Fruit fly (Drosophila melanogaster) whole organism, wandering third instar larva: ENCODE measurements around the gene CG5697.

Experiments
- Abd-B ChIP-seq: fragments of >200 bp; optimal IDR thresholded peaks from 2 replicates; lab custom pipeline; 2017; ENCODE audit warnings: missing biosample characterization, missing genetic modification characterization
- CG32264 ChIP-seq: fragments of 200-800 bp; sonication (Bioruptor generic); optimal IDR thresholded peaks from 2 replicates; lab custom pipeline; 2016; ENCODE audit warnings: missing biosample characterization, missing genetic modification characterization
- CG9705 ChIP-seq: fragments of 200-800 bp; sonication (Bioruptor generic); optimal IDR thresholded peaks from 2 replicates; lab custom pipeline; 2018; ENCODE audit warnings: missing biosample characterization, mild to moderate bottlenecking, missing genetic modification characterization
- CrebA ChIP-seq: fragments of 200-800 bp; sonication (Bioruptor generic); optimal IDR thresholded peaks from 2 replicates; lab custom pipeline; 2016; ENCODE audit warnings: missing biosample characterization, mild to moderate bottlenecking, missing genetic modification characterization, borderline replicate concordance
- Dfd ChIP-seq: fragments of >200 bp; optimal IDR thresholded peaks from 2 replicates; lab custom pipeline; 2017; ENCODE audit warnings: missing biosample characterization, missing genetic modification characterization
- Dif ChIP-seq: fragments of 200-275, 200-300 bp; sonication (Bioruptor generic); optimal IDR thresholded peaks from 2 replicates; lab custom pipeline; 2018; ENCODE audit warnings: missing biosample characterization, missing genetic modification characterization; ENCODE audit not compliant: partially characterized antibody
- GATAd ChIP-seq: sonication (Bioruptor generic); optimal IDR thresholded peaks from 2 replicates; lab custom pipeline; 2016; ENCODE audit warnings: missing biosample characterization, missing genetic modification characterization
- HLH106 ChIP-seq: fragments of 200-800 bp; optimal IDR thresholded peaks from 3 replicates; lab custom pipeline; 2019; ENCODE audit warnings: missing biosample characterization, mild to moderate bottlenecking, missing genetic modification characterization, moderate library complexity
- Hnf4 ChIP-seq: fragments of 200-800 bp; sonication (Bioruptor generic); optimal IDR thresholded peaks from 2 replicates; lab custom pipeline; 2016; ENCODE audit warnings: missing biosample characterization, mild to moderate bottlenecking, missing genetic modification characterization
- Hr78 ChIP-seq: fragments of >200 bp; optimal IDR thresholded peaks from 2 replicates; lab custom pipeline; 2017; ENCODE audit warnings: missing biosample characterization, missing genetic modification characterization
- Hr83 ChIP-seq: fragments of 200-300 bp; sonication (Bioruptor generic); optimal IDR thresholded peaks from 2 replicates; lab custom pipeline; 2016; ENCODE audit warnings: missing biosample characterization, mild to moderate bottlenecking, missing genetic modification characterization, moderate library complexity; ENCODE audit not compliant: poor library complexity, severe bottlenecking
- Jra ChIP-seq: sonication (Bioruptor generic); optimal IDR thresholded peaks from 2 replicates; lab custom pipeline; 2016; ENCODE audit warnings: missing biosample characterization, missing genetic modification characterization
- Mio ChIP-seq: sonication (Bioruptor generic); optimal IDR thresholded peaks from 2 replicates; lab custom pipeline; 2016; ENCODE audit warnings: missing biosample characterization, missing genetic modification characterization
- Myc ChIP-seq: fragments of >200 bp; optimal IDR thresholded peaks from 2 replicates; lab custom pipeline; 2017
- N ChIP-seq: fragments of >200 bp; optimal IDR thresholded peaks from 2 replicates; lab custom pipeline; 2018; ENCODE audit warnings: missing biosample characterization, missing external identifiers, missing genetic modification characterization
- OdsH ChIP-seq: fragments of 200-800 bp; sonication (Bioruptor generic); optimal IDR thresholded peaks from 2 replicates; lab custom pipeline; 2016; ENCODE audit warnings: missing biosample characterization, mild to moderate bottlenecking, missing genetic modification characterization
- Rel ChIP-seq, 2 experiments: fragments of 200-800 bp; sonication (Bioruptor generic) in 1 of 2; optimal IDR thresholded peaks; 2 replicates in 1 of 2; 3 replicates in 1 of 2; lab custom pipeline; 2016 to 2019; ENCODE audit warnings: mild to moderate bottlenecking in 2 of 2, missing biosample characterization in 2 of 2, missing genetic modification characterization in 2 of 2, moderate library complexity in 1 of 2
- Sp1 ChIP-seq: fragments of 200-800 bp; sonication (Bioruptor generic); optimal IDR thresholded peaks from 3 replicates; lab custom pipeline; 2019; ENCODE audit warnings: missing biosample characterization, mild to moderate bottlenecking, missing genetic modification characterization, moderate library complexity
- Vsx2 ChIP-seq: fragments of 200-300, 225-300 bp; sonication (Bioruptor generic); optimal IDR thresholded peaks from 2 replicates; lab custom pipeline; 2018; ENCODE audit warnings: missing biosample characterization, missing genetic modification characterization; ENCODE audit not compliant: partially characterized antibody
- br ChIP-seq: fragments of 200-800 bp; sonication (Bioruptor generic); optimal IDR thresholded peaks from 2 replicates; lab custom pipeline; 2016; ENCODE audit warnings: missing biosample characterization, missing genetic modification characterization
- brk ChIP-seq: fragments of 200-800 bp; sonication (Bioruptor generic); optimal IDR thresholded peaks from 2 replicates; lab custom pipeline; 2016; ENCODE audit warnings: missing biosample characterization, mild to moderate bottlenecking, missing genetic modification characterization
- dl ChIP-seq, 2 experiments: fragments of 175-275, 200-275 bp in 1 of 2; fragments of 200-275 bp in 1 of 2; sonication (Bioruptor generic); optimal IDR thresholded peaks; lab custom pipeline; 2018; ENCODE audit warnings: mild to moderate bottlenecking in 2 of 2, missing biosample characterization in 2 of 2, missing genetic modification characterization in 2 of 2, moderate library complexity in 2 of 2; ENCODE audit not compliant: partially characterized antibody in 2 of 2, insufficient read depth in 1 of 2
- dmrt93B ChIP-seq: fragments of 200-800 bp; sonication (Bioruptor generic); optimal IDR thresholded peaks from 2 replicates; lab custom pipeline; 2018; ENCODE audit warnings: missing biosample characterization, mild to moderate bottlenecking, missing genetic modification characterization
- dsf ChIP-seq: sonication (Bioruptor generic); optimal IDR thresholded peaks from 2 replicates; lab custom pipeline; 2016; ENCODE audit warnings: missing biosample characterization, missing genetic modification characterization, borderline replicate concordance
- ey ChIP-seq: fragments of 200-800 bp; sonication (Bioruptor generic); optimal IDR thresholded peaks from 2 replicates; lab custom pipeline; 2016; ENCODE audit warnings: missing biosample characterization, missing genetic modification characterization
- foxo ChIP-seq, 2 experiments: fragments of 200-800 bp; sonication (Bioruptor generic); optimal IDR thresholded peaks; 2 replicates in 1 of 2; 3 replicates in 1 of 2; lab custom pipeline; 2016 to 2017; ENCODE audit warnings: missing biosample characterization in 2 of 2, missing genetic modification characterization in 2 of 2
- fru ChIP-seq: fragments of 200-800 bp; sonication (Bioruptor generic); optimal IDR thresholded peaks from 3 replicates; lab custom pipeline; 2016; ENCODE audit warnings: missing biosample characterization, mild to moderate bottlenecking, missing genetic modification characterization
- h ChIP-seq: fragments of 200-800 bp; sonication (Bioruptor generic); optimal IDR thresholded peaks from 3 replicates; lab custom pipeline; 2016; ENCODE audit warnings: missing biosample characterization, mild to moderate bottlenecking, missing genetic modification characterization
- jim ChIP-seq: fragments of 175-275, 200-325 bp; sonication (Bioruptor generic); optimal IDR thresholded peaks from 2 replicates; lab custom pipeline; 2016; ENCODE audit warnings: missing biosample characterization, mild to moderate bottlenecking, missing genetic modification characterization
- lola ChIP-seq: fragments of >200 bp; optimal IDR thresholded peaks from 2 replicates; lab custom pipeline; 2017; ENCODE audit warnings: missing biosample characterization, missing genetic modification characterization
- pan ChIP-seq: fragments of >200 bp; optimal IDR thresholded peaks from 2 replicates; lab custom pipeline; 2017
- psq ChIP-seq: fragments of 200-800 bp; sonication (Bioruptor generic); optimal IDR thresholded peaks from 3 replicates; lab custom pipeline; 2017; ENCODE audit warnings: missing biosample characterization, mild to moderate bottlenecking, missing genetic modification characterization, moderate library complexity
- rgr ChIP-seq: fragments of 200-800 bp; sonication (Bioruptor generic); optimal IDR thresholded peaks from 3 replicates; lab custom pipeline; 2016; ENCODE audit warnings: missing biosample characterization, mild to moderate bottlenecking, missing genetic modification characterization
- sage ChIP-seq: fragments of 200-800 bp; sonication (Bioruptor generic); optimal IDR thresholded peaks from 2 replicates; lab custom pipeline; 2016; ENCODE audit warnings: missing biosample characterization, mild to moderate bottlenecking, missing genetic modification characterization
- sv ChIP-seq: fragments of 200-800 bp; sonication (Bioruptor generic); optimal IDR thresholded peaks from 3 replicates; lab custom pipeline; 2016; ENCODE audit warnings: missing biosample characterization, missing genetic modification characterization
- tai ChIP-seq: sonication (Bioruptor generic); optimal IDR thresholded peaks from 2 replicates; lab custom pipeline; 2016; ENCODE audit warnings: missing biosample characterization, missing genetic modification characterization
- usp ChIP-seq: fragments of >200 bp; optimal IDR thresholded peaks from 2 replicates; lab custom pipeline; 2017; ENCODE audit warnings: missing biosample characterization, missing genetic modification characterization
- woc ChIP-seq: sonication (Bioruptor generic); optimal IDR thresholded peaks from 2 replicates; lab custom pipeline; 2016; ENCODE audit warnings: missing biosample characterization, mild to moderate bottlenecking, missing genetic modification characterization

CG5697 gene

DNA sequence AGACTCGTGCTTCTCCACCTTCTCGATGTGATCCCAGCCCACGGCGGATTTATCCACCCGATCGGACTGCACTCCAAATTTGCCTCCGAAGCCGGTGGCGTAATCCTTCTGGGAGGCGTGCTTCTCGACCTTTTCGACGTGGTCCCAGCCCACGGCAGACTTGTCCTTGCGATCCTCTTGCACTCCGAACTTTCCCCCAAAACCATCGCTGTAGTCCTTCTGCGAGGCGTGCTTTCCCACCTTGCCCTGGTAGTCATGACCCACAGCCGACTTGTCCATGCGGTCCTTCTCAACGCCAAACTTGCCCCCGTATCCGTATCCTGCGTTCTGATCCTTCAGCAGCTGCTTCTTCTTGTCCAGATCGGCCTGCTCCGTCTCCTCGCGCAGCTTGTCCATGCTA is 47.7 kb downstream of the CG5697 start:
- no peak for TF ChIP-seq Hr83 (GFP tag; lab: Kevin White, UChicago)
- TF ChIP-seq, all 38 proteins: peak for 0

dm6 chr3R:21064000-21064924 is 48.5 kb downstream of the CG5697 start, which contains the start of gene Cortactin:
TSS of gene Cortactin (minus strand) at chr3R:21064471.
- TF ChIP-seq CG32264 (GFP tag; lab: Kevin White, UChicago), result no peak
- no peak for TF ChIP-seq Rel (GFP tag; optimal IDR thresholded peaks at IDR 0.05; lab: Kevin White, UChicago)
- TF ChIP-seq Rel (tag; optimal IDR thresholded peaks at IDR 0.05; lab: Kevin White, UChicago), result no peak
- no peak for TF ChIP-seq h (GFP tag; lab: Kevin White, UChicago)
- no peak for TF ChIP-seq OdsH (GFP tag; lab: Kevin White, UChicago)
- peak; percentile 11 for TF ChIP-seq Hnf4 (GFP tag; lab: Kevin White, UChicago)
- TF ChIP-seq Hr78, result no peak
- peak; percentile 27 for TF ChIP-seq Jra (GFP tag; lab: Kevin White, UChicago)
- TF ChIP-seq sv (GFP tag; lab: Kevin White, UChicago), result no peak
- no peak for TF ChIP-seq N
- TF ChIP-seq Hr83 (GFP tag; lab: Kevin White, UChicago), result peak; percentile 10
- TF ChIP-seq Dif (GFP tag; lab: Kevin White, UChicago), result peak; percentile 91
- peak; percentile 4 to 44 for TF ChIP-seq dl (GFP tag; optimal IDR thresholded peaks at IDR 0.05; lab: Kevin White, UChicago; ENCODE audit: insufficient read depth in 1 of 2, partially characterized antibody in 2 of 2)
- peak; percentile 37 for TF ChIP-seq Myc (lab: Kevin White, UChicago)

DNA sequence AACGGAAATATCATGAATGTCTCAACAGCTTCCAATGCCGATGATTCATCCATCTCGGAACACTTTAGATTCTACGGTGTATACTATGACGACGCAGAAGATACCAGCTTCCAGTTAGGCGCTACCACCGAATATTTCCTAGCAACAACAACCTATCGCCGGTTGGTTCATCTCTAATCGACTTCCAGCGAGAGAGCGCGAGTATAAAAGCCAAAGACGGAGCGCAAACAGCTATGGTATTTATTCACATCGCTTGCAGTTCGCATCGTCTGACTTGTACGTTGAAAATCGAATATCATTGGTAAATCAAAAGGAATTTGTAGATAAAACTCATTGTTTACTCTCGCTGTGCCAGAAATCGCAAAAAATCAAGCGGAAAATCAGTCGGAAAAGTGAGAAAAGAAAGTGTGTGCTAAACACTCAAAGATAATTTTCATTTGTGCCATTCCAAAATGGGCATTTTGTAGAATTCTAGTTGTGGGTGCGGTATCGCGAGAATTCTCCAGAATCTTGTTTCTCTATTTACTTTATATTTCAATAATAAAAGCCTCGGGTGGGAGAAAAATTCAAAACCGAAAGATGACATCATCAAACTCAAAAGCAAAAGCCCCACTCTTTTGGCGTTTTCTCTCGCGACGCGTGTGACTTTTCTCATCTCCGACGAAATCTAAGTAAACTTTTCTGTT is 49.4 kb downstream of the CG5697 start, which contains the start of gene AnxB9:
TSS of gene AnxB9 (plus strand) at position 232 of the 686 bp plus-strand sequence.
- TF ChIP-seq woc (GFP tag; lab: Kevin White, UChicago) (no peak), tai (no peak), dsf (GFP tag; lab: Kevin White, UChicago) (no peak), jim (no peak), HLH106 (tag; lab: Kevin White, UChicago) (peak; percentile 3), dmrt93B (GFP tag; lab: Kevin White, UChicago) (no peak), Hr78 (no peak), Dif (GFP tag; lab: Kevin White, UChicago) (peak; percentile 72), Hr83 (GFP tag; lab: Kevin White, UChicago) (peak; percentile 91), Rel (GFP tag; optimal IDR thresholded peaks at IDR 0.05; lab: Kevin White, UChicago) (no peak), Rel (tag; optimal IDR thresholded peaks at IDR 0.05; lab: Kevin White, UChicago) (peak; percentile 44), CrebA (GFP tag; lab: Kevin White, UChicago) (no peak), CG32264 (GFP tag; lab: Kevin White, UChicago) (peak; percentile 28), rgr (GFP tag; lab: Kevin White, UChicago) (peak; percentile 79), Jra (GFP tag; lab: Kevin White, UChicago) (peak; percentile 66), sv (GFP tag; lab: Kevin White, UChicago) (peak; percentile 3), h (GFP tag; lab: Kevin White, UChicago) (peak; percentile 55), N (no peak), OdsH (GFP tag; lab: Kevin White, UChicago) (peak; percentile 47), dl (GFP tag; optimal IDR thresholded peaks at IDR 0.05; lab: Kevin White, UChicago; ENCODE audit: insufficient read depth in 1 of 2, partially characterized antibody in 2 of 2) (no peak), fru (GFP tag; lab: Kevin White, UChicago) (peak; percentile 47), Dfd (GFP tag; lab: Kevin White, UChicago) (no peak), br (GFP tag; lab: Kevin White, UChicago) (peak; percentile 52), pan (lab: Kevin White, UChicago) (no peak), Vsx2 (GFP tag; lab: Kevin White, UChicago) (no peak), Hnf4 (GFP tag; lab: Kevin White, UChicago) (peak; percentile 39), Sp1 (peak; percentile 64), sage (GFP tag; lab: Kevin White, UChicago) (no peak), Mio (GFP tag; lab: Kevin White, UChicago) (no peak), Myc (lab: Kevin White, UChicago) (no peak), foxo (GFP tag; optimal IDR thresholded peaks at IDR 0.05; lab: Kevin White, UChicago) (peak in 1 of 2 experiments; percentile 36), usp (GFP tag; lab: Kevin White, UChicago) (no peak), ey (no peak), Abd-B (GFP tag; lab: Kevin White, UChicago) (no peak), lola (GFP tag; lab: Kevin White, UChicago) (no peak), CG9705 (GFP tag; lab: Kevin White, UChicago) (no peak), GATAd (GFP tag; lab: Kevin White, UChicago) (no peak), brk (GFP tag; lab: Kevin White, UChicago) (no peak), psq (GFP tag; lab: Kevin White, UChicago) (no peak)
